Worm (Caenorhabditis elegans): ENCODE results near the gene ret-1.

The ret-1 gene

DNA sequence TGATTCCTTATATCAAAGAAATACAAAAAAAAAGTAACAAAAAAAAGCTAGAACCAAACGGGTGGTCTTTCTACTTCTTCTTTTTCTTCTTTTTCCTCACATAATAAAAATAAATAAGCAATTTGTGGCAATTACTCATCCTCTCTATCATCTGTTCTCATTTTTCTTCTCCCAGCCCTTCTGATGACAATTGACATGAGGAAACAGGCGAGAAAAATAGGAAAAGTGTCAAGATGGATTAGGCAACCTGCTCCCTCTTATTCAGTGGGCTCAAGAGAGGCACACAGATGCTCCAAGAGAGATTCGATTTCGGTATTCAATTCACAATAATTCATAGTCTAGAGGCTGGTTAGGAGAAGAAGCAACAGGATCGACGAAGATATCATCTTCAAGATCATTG is 56.4 kb downstream of the ret-1 start:
- TF ChIP-seq ceh-8 (GFP tag; optimal IDR thresholded peaks at IDR 0.05) (peak; percentile 3), lin-14 (GFP tag; optimal IDR thresholded peaks at IDR 0.05) (peak; percentile 35), mef-2 (tag; optimal IDR thresholded peaks at IDR 0.05) (no peak)

DNA sequence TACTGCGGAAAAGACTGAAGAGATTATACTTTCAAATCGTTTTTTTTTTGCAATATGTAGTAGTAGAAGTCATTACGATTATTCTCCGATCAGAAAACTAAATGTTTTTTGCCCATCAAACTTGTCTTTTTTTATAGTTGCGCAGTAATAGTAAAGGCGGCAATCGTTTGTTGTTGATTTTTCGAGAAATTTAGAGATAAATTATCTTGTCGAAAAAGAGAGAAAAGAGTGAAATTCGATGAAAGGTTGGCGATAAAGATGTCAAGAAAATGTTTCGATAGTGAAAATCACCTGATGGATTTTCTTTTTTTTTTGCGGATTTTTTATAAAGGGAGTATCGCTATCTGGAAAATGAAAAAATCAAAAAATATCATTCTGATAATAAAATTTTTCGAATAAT is 58.8 kb downstream of the ret-1 start:
- TF ChIP-seq C16A3.4 (tag; optimal IDR thresholded peaks at IDR 0.05) (no peak), nhr-11 (tag; optimal IDR thresholded peaks at IDR 0.05) (no peak), mdl-1 (tag; optimal IDR thresholded peaks at IDR 0.05) (no peak), C04F5.9 (tag; optimal IDR thresholded peaks at IDR 0.05) (no peak), F16B12.6 (tag; optimal IDR thresholded peaks at IDR 0.05) (no peak), tbx-2 (tag; optimal IDR thresholded peaks at IDR 0.05) (no peak), lsy-2 (tag; optimal IDR thresholded peaks at IDR 0.05) (no peak), hlh-17 (GFP tag; optimal IDR thresholded peaks at IDR 0.05; ENCODE audit: borderline replicate concordance) (no peak), nhr-28 (tag; optimal IDR thresholded peaks at IDR 0.05) (no peak), fkh-4 (tag; optimal IDR thresholded peaks at IDR 0.05; ENCODE audit: borderline replicate concordance) (no peak), unc-62 (GFP tag; optimal IDR thresholded peaks at IDR 0.05) (no peak), pag-3 (tag; optimal IDR thresholded peaks at IDR 0.05; ENCODE audit: borderline replicate concordance, insufficient read depth) (no peak), fkh-10 (GFP tag; optimal IDR thresholded peaks at IDR 0.05) (no peak), lin-13 (GFP tag; optimal IDR thresholded peaks at IDR 0.05) (no peak), pax-3 (tag; optimal IDR thresholded peaks at IDR 0.05) (no peak), nhr-76 (tag; optimal IDR thresholded peaks at IDR 0.05) (no peak), nhr-12 (tag; optimal IDR thresholded peaks at IDR 0.05) (no peak), elt-2 (tag; optimal IDR thresholded peaks at IDR 0.05) (no peak), sox-4 (tag; optimal IDR thresholded peaks at IDR 0.05) (no peak), unc-130 (tag; optimal IDR thresholded peaks at IDR 0.05) (no peak), dsc-1 (tag; optimal IDR thresholded peaks at IDR 0.05) (no peak), nhr-20 (tag; optimal IDR thresholded peaks at IDR 0.05) (peak; percentile 25), elt-3 (tag; optimal IDR thresholded peaks at IDR 0.05) (peak in 1 of 6 experiments; percentile 60), C34B4.2 (tag; optimal IDR thresholded peaks at IDR 0.05) (no peak), pqm-1 (tag; optimal IDR thresholded peaks at IDR 0.05) (no peak), lin-14 (GFP tag; optimal IDR thresholded peaks at IDR 0.05) (peak; percentile 53), nhr-77 (tag; optimal IDR thresholded peaks at IDR 0.05) (no peak), ets-5 (GFP tag; IDR thresholded peaks at IDR 0.05) (no peak), unc-30 (tag; optimal IDR thresholded peaks at IDR 0.05) (no peak), snu-23 (GFP tag; optimal IDR thresholded peaks at IDR 0.05) (peak; percentile 18), aha-1 (tag; optimal IDR thresholded peaks at IDR 0.05) (no peak), blmp-1 (tag; optimal IDR thresholded peaks at IDR 0.05) (peak; percentile 96), swsn-7 (tag; optimal IDR thresholded peaks at IDR 0.05) (no peak), alr-1 (tag; optimal IDR thresholded peaks at IDR 0.05; ENCODE audit: borderline replicate concordance) (no peak), efl-3 (GFP tag; optimal IDR thresholded peaks at IDR 0.05) (no peak), sptf-1 (tag; optimal IDR thresholded peaks at IDR 0.05) (no peak), vab-15 (tag; optimal IDR thresholded peaks at IDR 0.05) (no peak), grh-1 (GFP tag; IDR thresholded peaks at IDR 0.05) (no peak), nhr-85 (tag) (peak; percentile 74), mab-9 (GFP tag; IDR thresholded peaks at IDR 0.05) (no peak), tlp-1 (tag; optimal IDR thresholded peaks at IDR 0.05) (no peak), egl-13 (tag; optimal IDR thresholded peaks at IDR 0.05) (no peak), zag-1 (tag; optimal IDR thresholded peaks at IDR 0.05) (no peak), dpl-1 (GFP tag; optimal IDR thresholded peaks at IDR 0.05) (no peak), mef-2 (tag; optimal IDR thresholded peaks at IDR 0.05) (no peak), hpl-2 (GFP tag; optimal IDR thresholded peaks at IDR 0.05) (no peak), xbp-1 (tag; optimal IDR thresholded peaks at IDR 0.05) (no peak), efl-1 (optimal IDR thresholded peaks at IDR 0.05) (no peak), efl-1 (GFP tag; optimal IDR thresholded peaks at IDR 0.05 in 1 of 2) (peak in 1 of 2 experiments; percentile 67), lin-35 (GFP tag; optimal IDR thresholded peaks at IDR 0.05) (no peak), aly-2 (tag; optimal IDR thresholded peaks at IDR 0.05) (no peak)
